Worm (Caenorhabditis elegans) whole organism, late embryonic: ENCODE results near the gene col-185.

Source experiments
- C08G9.2 ChIP-seq: sonication (generic microtip); optimal IDR thresholded peaks from 2 replicates; lab custom pipeline; 2016; ENCODE audit warnings: mild to moderate bottlenecking, missing genetic modification characterization, moderate library complexity, missing compliant biosample characterization
- C38D4.7 ChIP-seq: fragments of 200-800 bp; sonication (Bioruptor generic); optimal IDR thresholded peaks from 2 replicates; lab custom pipeline; 2018; ENCODE audit warnings: mild to moderate bottlenecking, missing genetic modification characterization, moderate library complexity, missing compliant biosample characterization
- F13H6.1 ChIP-seq: sonication (generic microtip); optimal IDR thresholded peaks from 2 replicates; lab custom pipeline; 2016; ENCODE audit warnings: missing genetic modification characterization, missing compliant biosample characterization
- K02D7.2 ChIP-seq: sonication (generic microtip); optimal IDR thresholded peaks from 2 replicates; lab custom pipeline; 2017; ENCODE audit warnings: mild to moderate bottlenecking, missing genetic modification characterization, missing compliant biosample characterization
- T23F11.4 ChIP-seq: fragments of 200-800 bp; sonication (Bioruptor generic); optimal IDR thresholded peaks from 2 replicates; lab custom pipeline; 2018; ENCODE audit warnings: mild to moderate bottlenecking, missing genetic modification characterization, missing compliant biosample characterization
- Y22D7AL.16 ChIP-seq: sonication (generic microtip); optimal IDR thresholded peaks from 2 replicates; lab custom pipeline; 2016; ENCODE audit warnings: missing genetic modification characterization, missing compliant biosample characterization
- ahr-1 ChIP-seq: sonication (generic microtip); optimal IDR thresholded peaks from 2 replicates; lab custom pipeline; 2016; ENCODE audit warnings: missing genetic modification characterization, missing compliant biosample characterization
- ceh-14 ChIP-seq: sonication (generic microtip); optimal IDR thresholded peaks from 2 replicates; lab custom pipeline; 2016; ENCODE audit warnings: missing genotype, missing genetic modification characterization, missing compliant biosample characterization
- ceh-18 ChIP-seq: sonication (generic microtip); optimal IDR thresholded peaks from 2 replicates; lab custom pipeline; 2016; ENCODE audit warnings: missing genetic modification characterization, missing compliant biosample characterization
- ceh-19 ChIP-seq: fragments of 200-800 bp; sonication (Bioruptor generic); optimal IDR thresholded peaks from 2 replicates; lab custom pipeline; 2018; ENCODE audit warnings: mild to moderate bottlenecking, missing genetic modification characterization, missing compliant biosample characterization
- ceh-22 ChIP-seq: sonication (generic microtip); optimal IDR thresholded peaks from 2 replicates; lab custom pipeline; 2017; ENCODE audit warnings: missing biosample characterization, missing genetic modification characterization
- ceh-31 ChIP-seq: sonication (generic microtip); optimal IDR thresholded peaks from 2 replicates; lab custom pipeline; 2016; ENCODE audit warnings: missing genetic modification characterization, missing compliant biosample characterization
- ceh-34 ChIP-seq: sonication (generic microtip); optimal IDR thresholded peaks from 2 replicates; lab custom pipeline; 2016; ENCODE audit warnings: mild to moderate bottlenecking, missing genetic modification characterization, missing compliant biosample characterization
- ceh-45 ChIP-seq: fragments of 200-800 bp; sonication (Bioruptor generic); IDR thresholded peaks from 2 replicates; pipeline ENCODE4 v1.3.6; 2022; ENCODE audit warnings: missing genetic modification reagents, missing genetic modification characterization, missing compliant biosample characterization
- ceh-9 ChIP-seq: sonication (generic microtip); optimal IDR thresholded peaks from 2 replicates; lab custom pipeline; 2016; ENCODE audit warnings: mild to moderate bottlenecking, missing genetic modification characterization, inconsistent platforms, missing compliant biosample characterization
- eyg-1 ChIP-seq: sonication (generic microtip); optimal IDR thresholded peaks from 2 replicates; lab custom pipeline; 2016; ENCODE audit warnings: missing genotype, missing genetic modification characterization, missing compliant biosample characterization
- fax-1 ChIP-seq: sonication (generic microtip); optimal IDR thresholded peaks from 2 replicates; lab custom pipeline; 2016; ENCODE audit warnings: missing genotype, missing genetic modification characterization, missing compliant biosample characterization
- fkh-10 ChIP-seq: fragments of 150-350 bp; optimal IDR thresholded peaks from 2 replicates; lab custom pipeline; 2014; ENCODE audit warnings: missing biosample characterization, missing genetic modification reagents, missing genetic modification characterization
- fkh-6 ChIP-seq: sonication (generic microtip); optimal IDR thresholded peaks from 2 replicates; lab custom pipeline; 2016; ENCODE audit warnings: missing genetic modification characterization, missing compliant biosample characterization
- hlh-15 ChIP-seq: sonication (generic microtip); optimal IDR thresholded peaks from 2 replicates; lab custom pipeline; 2016; ENCODE audit warnings: missing genetic modification characterization, missing compliant biosample characterization
- hlh-30 ChIP-seq: sonication (generic microtip); optimal IDR thresholded peaks from 2 replicates; lab custom pipeline; 2017; ENCODE audit warnings: antibody characterized with exemption, missing genetic modification characterization, missing compliant biosample characterization; ENCODE audit not compliant: insufficient read depth
- hlh-6 ChIP-seq: sonication (generic microtip); optimal IDR thresholded peaks from 2 replicates; lab custom pipeline; 2016; ENCODE audit warnings: missing genotype, missing genetic modification characterization, missing compliant biosample characterization
- hlh-8 ChIP-seq: sonication (generic microtip); optimal IDR thresholded peaks from 2 replicates; lab custom pipeline; 2016; ENCODE audit warnings: missing genotype, missing genetic modification characterization, missing compliant biosample characterization
- lim-6 ChIP-seq: sonication (generic microtip); optimal IDR thresholded peaks from 2 replicates; lab custom pipeline; 2016; ENCODE audit warnings: missing genetic modification characterization, missing compliant biosample characterization
- mec-3 ChIP-seq: sonication (generic microtip); optimal IDR thresholded peaks from 2 replicates; lab custom pipeline; 2016; ENCODE audit warnings: borderline replicate concordance, missing genetic modification characterization, missing compliant biosample characterization
- nhr-232 ChIP-seq: sonication (generic microtip); optimal IDR thresholded peaks from 2 replicates; lab custom pipeline; 2016; ENCODE audit warnings: missing genetic modification characterization, missing compliant biosample characterization
- npax-4 ChIP-seq: sonication (generic microtip); optimal IDR thresholded peaks from 2 replicates; lab custom pipeline; 2016; ENCODE audit warnings: missing genetic modification characterization, missing compliant biosample characterization
- pag-3 ChIP-seq: sonication (generic microtip); optimal IDR thresholded peaks from 2 replicates; lab custom pipeline; 2016; ENCODE audit warnings: missing compliant biosample characterization, missing genetic modification characterization, borderline replicate concordance
- pat-9 ChIP-seq: fragments of 200-800 bp; sonication (Bioruptor generic); optimal IDR thresholded peaks from 2 replicates; lab custom pipeline; 2018; ENCODE audit warnings: mild to moderate bottlenecking, missing genetic modification characterization, moderate library complexity, missing compliant biosample characterization
- pax-1 ChIP-seq: fragments of 150-350 bp; optimal IDR thresholded peaks from 2 replicates; lab custom pipeline; 2014; ENCODE audit warnings: missing biosample characterization, missing genetic modification characterization
- pha-2 ChIP-seq: sonication (generic microtip); optimal IDR thresholded peaks from 2 replicates; lab custom pipeline; 2017; ENCODE audit warnings: mild to moderate bottlenecking, missing genetic modification characterization, missing compliant biosample characterization
- pqm-1 ChIP-seq: sonication (generic microtip); optimal IDR thresholded peaks from 2 replicates; lab custom pipeline; 2016; ENCODE audit warnings: missing genetic modification characterization, missing compliant biosample characterization
- pros-1 ChIP-seq: fragments of 150-350 bp; optimal IDR thresholded peaks from 2 replicates; lab custom pipeline; 2014; ENCODE audit warnings: missing biosample characterization, missing genetic modification reagents, missing genetic modification characterization
- ref-2 ChIP-seq: sonication (generic microtip); optimal IDR thresholded peaks from 2 replicates; lab custom pipeline; 2016; ENCODE audit warnings: missing genetic modification characterization, missing compliant biosample characterization
- sox-2 ChIP-seq: fragments of 200-800 bp; sonication (Bioruptor generic); IDR thresholded peaks from 2 replicates; pipeline ENCODE4 v1.3.6; 2022; ENCODE audit warnings: missing genetic modification reagents, missing genetic modification characterization, missing compliant biosample characterization
- sox-4 ChIP-seq: sonication (generic microtip); optimal IDR thresholded peaks from 2 replicates; lab custom pipeline; 2017; ENCODE audit warnings: mild to moderate bottlenecking, missing genetic modification characterization, inconsistent platforms, missing compliant biosample characterization
- ttx-3 ChIP-seq: sonication (generic microtip); optimal IDR thresholded peaks from 2 replicates; lab custom pipeline; 2016; ENCODE audit warnings: missing genetic modification reagents, missing genetic modification characterization, missing compliant biosample characterization
- unc-42 ChIP-seq: sonication (generic microtip); optimal IDR thresholded peaks from 2 replicates; lab custom pipeline; 2016; ENCODE audit warnings: missing genotype, missing genetic modification characterization, missing compliant biosample characterization
- unc-55 ChIP-seq: sonication (generic microtip); optimal IDR thresholded peaks from 2 replicates; lab custom pipeline; 2017; ENCODE audit warnings: missing biosample characterization, missing genetic modification reagents, missing genetic modification characterization
- zip-5 ChIP-seq: sonication (generic microtip); optimal IDR thresholded peaks from 2 replicates; lab custom pipeline; 2016; ENCODE audit warnings: missing genetic modification characterization, missing compliant biosample characterization
- ztf-16 ChIP-seq: sonication (generic microtip); optimal IDR thresholded peaks from 2 replicates; lab custom pipeline; 2017; ENCODE audit warnings: missing genetic modification characterization, missing compliant biosample characterization

col-185 gene

DNA sequence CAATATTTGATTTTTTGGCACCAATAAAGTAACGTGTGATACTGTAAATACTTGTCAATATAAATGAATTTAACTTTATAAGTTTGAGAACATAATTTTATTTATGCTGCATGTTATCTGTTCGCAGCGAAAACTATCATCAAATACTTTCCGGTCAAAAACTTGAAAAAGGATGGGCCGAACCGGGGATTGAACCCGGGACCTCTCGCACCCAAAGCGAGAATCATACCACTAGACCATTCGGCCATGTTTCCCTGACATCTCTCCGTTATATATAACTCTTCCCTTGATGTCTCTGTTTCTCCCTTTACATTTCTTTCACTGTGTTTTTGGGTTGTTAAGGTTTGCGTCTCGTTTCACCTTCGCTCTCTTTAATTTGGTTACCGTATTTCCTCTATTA, 899 bp upstream of the col-185 start (continued):
- TF ChIP-seq ref-2 (tag; lab: Kevin White, UChicago) (peak; percentile 74), fkh-6 (tag; lab: Kevin White, UChicago) (peak; percentile 77), fax-1 (tag; lab: Kevin White, UChicago) (peak; percentile 29), mec-3 (tag; lab: Kevin White, UChicago) (no peak), ceh-18 (tag; lab: Kevin White, UChicago) (peak; percentile 27), ttx-3 (tag; lab: Kevin White, UChicago) (peak; percentile 68), hlh-15 (peak; percentile 46), ceh-22 (tag; lab: Kevin White, UChicago) (no peak), sox-4 (peak; percentile 83), unc-55 (GFP tag; lab: Kevin White, UChicago) (no peak), ceh-19 (GFP tag; lab: Kevin White, UChicago) (peak; percentile 72), zip-5 (tag; lab: Kevin White, UChicago) (peak; percentile 30), eyg-1 (tag; lab: Kevin White, UChicago) (peak; percentile 44), hlh-8 (tag; lab: Kevin White, UChicago) (peak; percentile 70), npax-4 (tag; lab: Kevin White, UChicago) (peak; percentile 67), pros-1 (tag; lab: Kevin White, UChicago) (no peak), pag-3 (no peak), unc-42 (peak; percentile 24), pha-2 (tag; lab: Kevin White, UChicago) (peak; percentile 23), pax-1 (no peak), T23F11.4 (GFP tag; lab: Kevin White, UChicago) (peak; percentile 77), ceh-9 (tag; lab: Kevin White, UChicago) (peak; percentile 50), ztf-16 (peak; percentile 74)

- no peak for TF ChIP-seq pros-1 (tag; lab: Kevin White, UChicago)
- TF ChIP-seq ceh-22 (tag; lab: Kevin White, UChicago), result no peak
- no peak for TF ChIP-seq C38D4.7 (GFP tag; lab: Kevin White, UChicago)
- TF ChIP-seq hlh-6 (tag; lab: Kevin White, UChicago), result peak; percentile 36
- TF ChIP-seq, all 69 proteins: peak for 1
Measured at ce11 chrX:13510234-13510837, 561 bp downstream of the col-185 start.

- TF ChIP-seq unc-42 (no peak), pha-2 (tag; lab: Kevin White, UChicago) (no peak), ref-2 (tag; lab: Kevin White, UChicago) (no peak), fkh-10 (GFP tag; lab: Kevin White, UChicago) (no peak), ceh-14 (tag; lab: Kevin White, UChicago) (no peak), fkh-6 (tag; lab: Kevin White, UChicago) (no peak), Y22D7AL.16 (tag; lab: Kevin White, UChicago) (no peak), ceh-31 (tag; lab: Kevin White, UChicago) (no peak), lim-6 (tag; lab: Kevin White, UChicago) (no peak), nhr-232 (tag; lab: Kevin White, UChicago) (no peak), F13H6.1 (tag; lab: Kevin White, UChicago) (no peak), pros-1 (tag; lab: Kevin White, UChicago) (no peak), pat-9 (no peak), K02D7.2 (tag; lab: Kevin White, UChicago) (no peak), ztf-16 (no peak), ceh-34 (tag; lab: Kevin White, UChicago) (no peak), ttx-3 (tag; lab: Kevin White, UChicago) (no peak)
Measured at ce11 chrX:13507233-13507632, 3.7 kb downstream of the col-185 start, which contains the start of gene H06A10.1. Gene H06A10.1 (plus strand): TSS chrX:13507533.

ce11 chrX:13506493-13506892, 4.4 kb downstream of the col-185 start:
- TF ChIP-seq unc-55 (GFP tag; lab: Kevin White, UChicago) (no peak), lim-6 (tag; lab: Kevin White, UChicago) (no peak), sox-2 (GFP tag; lab: Robert Waterston, UW) (no peak), C08G9.2 (no peak), ceh-22 (tag; lab: Kevin White, UChicago) (no peak), pat-9 (no peak), ceh-45 (GFP tag; lab: Robert Waterston, UW) (no peak), Y22D7AL.16 (tag; lab: Kevin White, UChicago) (no peak), ahr-1 (tag; lab: Kevin White, UChicago) (no peak), hlh-30 (tag; lab: Kevin White, UChicago) (no peak), pqm-1 (tag; lab: Kevin White, UChicago) (no peak)
